Fruit fly (Drosophila melanogaster): Measurements from ENCODE around the gene sloth1.

DNA sequence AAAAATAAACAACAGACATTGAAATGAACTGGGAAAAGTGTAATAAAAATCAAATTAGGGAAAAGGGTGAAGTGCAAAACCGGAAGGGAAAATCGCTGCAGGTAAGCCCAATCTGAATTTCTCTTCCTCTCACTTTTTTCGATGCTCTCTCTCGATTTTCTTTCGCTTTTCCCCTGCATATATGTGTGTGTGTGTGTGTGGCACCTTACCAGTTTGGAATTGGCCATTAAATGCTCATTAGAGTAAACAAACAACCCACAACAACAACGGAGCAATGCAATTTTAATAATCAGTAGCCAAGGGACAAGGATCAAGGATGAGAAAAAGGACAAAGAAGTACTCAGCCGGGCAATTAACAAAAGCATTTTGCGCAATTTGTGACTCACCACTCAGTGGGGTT lies 23.7 kb downstream of the sloth1 start:
- TF ChIP-seq CG8478 (optimal IDR thresholded peaks at IDR 0.05) (no peak), CTCF (optimal IDR thresholded peaks at IDR 0.05) (no peak)

Measured in S2 (cell line).